Fruit fly (Drosophila melanogaster): ENCODE results near the gene CG9154.
A peak's percentile ranks its signal among the peaks of the same experiment; 100 is the strongest.

Gene CG9154

DNA sequence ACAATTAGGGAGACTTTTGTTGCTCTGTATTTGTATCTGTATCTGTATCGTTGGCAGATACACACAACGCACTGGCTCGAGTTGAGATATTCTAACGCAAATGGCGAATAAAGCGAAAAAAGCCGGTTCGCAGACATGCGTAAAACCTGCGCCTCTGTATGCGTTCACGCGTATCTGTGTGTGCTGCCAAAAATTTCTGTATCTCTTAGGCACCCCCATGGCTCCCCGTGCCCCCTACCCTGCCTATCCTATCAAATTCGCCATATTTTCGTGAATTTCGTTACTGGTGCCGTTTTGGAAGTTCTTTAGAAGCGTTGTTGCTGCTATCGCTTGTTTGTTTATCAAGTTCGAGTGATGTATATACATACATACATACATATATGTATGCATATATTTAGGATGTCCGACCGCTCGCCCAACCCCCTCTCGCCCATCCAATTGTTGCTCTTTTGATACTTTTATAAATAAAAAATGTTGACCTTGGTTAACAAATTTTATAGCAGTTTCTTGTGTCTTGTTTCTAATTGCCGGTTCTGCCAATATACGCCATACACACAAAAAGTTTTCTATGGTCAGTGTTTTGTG lies 15.3 kb upstream of the CG9154 start (continued):
- TF ChIP-seq Pdp1 (GFP tag; optimal IDR thresholded peaks at IDR 0.05) = no peak
- TF ChIP-seq Doc2 (GFP tag; IDR thresholded peaks at IDR 0.05) = no peak
- TF ChIP-seq slp2 (GFP tag; optimal IDR thresholded peaks at IDR 0.05) = no peak
- no peak for TF ChIP-seq CG12744 (GFP tag; optimal IDR thresholded peaks at IDR 0.05)
- TF ChIP-seq aop (GFP tag; IDR thresholded peaks at IDR 0.05) = no peak
- no peak for TF ChIP-seq CG5953 (GFP tag; IDR thresholded peaks at IDR 0.05)
- no peak for TF ChIP-seq Sox102F (GFP tag; optimal IDR thresholded peaks at IDR 0.05)
- TF ChIP-seq gcm2 (GFP tag; optimal IDR thresholded peaks at IDR 0.05) = no peak
- no peak for TF ChIP-seq CG31224 (GFP tag; IDR thresholded peaks at IDR 0.05)
- no peak for TF ChIP-seq tll (GFP tag; optimal IDR thresholded peaks at IDR 0.05)
- no peak for TF ChIP-seq ttk (GFP tag; IDR thresholded peaks at IDR 0.05)
- peak; percentile 90 for TF ChIP-seq CG10543 (GFP tag; optimal IDR thresholded peaks at IDR 0.05)
- no peak for TF ChIP-seq Sin3A (optimal IDR thresholded peaks at IDR 0.05)
- TF ChIP-seq CG18262 (tag; optimal IDR thresholded peaks at IDR 0.05) = no peak
- no peak for TF ChIP-seq CG13775 (GFP tag; optimal IDR thresholded peaks at IDR 0.05)
- peak; percentile 59; the same call in 1 of the 2 replicates for TF ChIP-seq CG9932 (GFP tag; IDR thresholded peaks at IDR 0.05)
- TF ChIP-seq Oaz (GFP tag; IDR thresholded peaks at IDR 0.05) = no peak
- TF ChIP-seq CG3163 (GFP tag; optimal IDR thresholded peaks at IDR 0.05) = no peak
- no peak for TF ChIP-seq stc (GFP tag; IDR thresholded peaks at IDR 0.05)
- no peak for TF ChIP-seq CG4617 (GFP tag; optimal IDR thresholded peaks at IDR 0.05; ENCODE audit: borderline replicate concordance)
- no peak for TF ChIP-seq klu (GFP tag; IDR thresholded peaks at IDR 0.05)
- TF ChIP-seq sqz (GFP tag; optimal IDR thresholded peaks at IDR 0.05) = no peak
- no peak for TF ChIP-seq pum (GFP tag; optimal IDR thresholded peaks at IDR 0.05)
- no peak for TF ChIP-seq Max (GFP tag; optimal IDR thresholded peaks at IDR 0.05)
- no peak for TF ChIP-seq Dref (GFP tag; IDR thresholded peaks at IDR 0.05)
- no peak for TF ChIP-seq zen (tag; optimal IDR thresholded peaks at IDR 0.05)
- TF ChIP-seq fd3F (GFP tag; optimal IDR thresholded peaks at IDR 0.05) = no peak
- TF ChIP-seq CG34224 (GFP tag; IDR thresholded peaks at IDR 0.05; ENCODE audit: partially characterized antibody) = no peak
- TF ChIP-seq CG2875 (GFP tag; optimal IDR thresholded peaks at IDR 0.05) = no peak
- no peak for TF ChIP-seq NK7.1 (GFP tag; optimal IDR thresholded peaks at IDR 0.05)
- TF ChIP-seq rib (GFP tag; IDR thresholded peaks at IDR 0.05) = peak; percentile 98
- no peak for TF ChIP-seq yki (optimal IDR thresholded peaks at IDR 0.05)
- TF ChIP-seq ewg (GFP tag; optimal IDR thresholded peaks at IDR 0.05) = no peak
- peak; percentile 48 for TF ChIP-seq GATAe (GFP tag; conservative IDR thresholded peaks at IDR 0.05)
- TF ChIP-seq CG30020 (tag; optimal IDR thresholded peaks at IDR 0.05) = no peak
- TF ChIP-seq CG13894 (tag; optimal IDR thresholded peaks at IDR 0.05) = peak; percentile 96
- TF ChIP-seq Rfx (GFP tag; IDR thresholded peaks at IDR 0.05) = peak; percentile 36; the same call in 1 of the 2 replicates
- TF ChIP-seq otp (GFP tag; IDR thresholded peaks at IDR 0.05) = no peak
- no peak for TF ChIP-seq CG6689 (GFP tag; IDR thresholded peaks at IDR 0.05)
- TF ChIP-seq Blimp-1 (GFP tag; optimal IDR thresholded peaks at IDR 0.05) = no peak
- no peak for TF ChIP-seq Hand (GFP tag; optimal IDR thresholded peaks at IDR 0.05)
- no peak for TF ChIP-seq dysf (GFP tag; IDR thresholded peaks at IDR 0.05)
- no peak for TF ChIP-seq CG4730 (GFP tag; IDR thresholded peaks at IDR 0.05)
- no peak for TF ChIP-seq twi (tag; optimal IDR thresholded peaks at IDR 0.05)
- peak; percentile 50; the same call in 2 of the 3 replicates for TF ChIP-seq Dbx (GFP tag; IDR thresholded peaks at IDR 0.05)
- TF ChIP-seq CG8290 (GFP tag; optimal IDR thresholded peaks at IDR 0.05) = no peak
- peak in 1 of 2 experiments; percentile 10 for TF ChIP-seq CG8290 (tag; optimal IDR thresholded peaks at IDR 0.05)
- TF ChIP-seq Hr78 (GFP tag; optimal IDR thresholded peaks at IDR 0.05) = no peak
- no peak for TF ChIP-seq CG8924 (tag; optimal IDR thresholded peaks at IDR 0.05)
- TF ChIP-seq dm (GFP tag; optimal IDR thresholded peaks at IDR 0.05) = no peak
- TF ChIP-seq sc (optimal IDR thresholded peaks at IDR 0.05) = no peak
- TF ChIP-seq sc (GFP tag; optimal IDR thresholded peaks at IDR 0.05) = no peak
